Worm (Caenorhabditis elegans): ENCODE results near the gene nep-23.

The nep-23 gene

ce11 chrIV:16939001-16939400 is 18.9 kb downstream of the nep-23 start, which contains the start of gene Y116A8C.10:
TSS of gene Y116A8C.10 (minus strand) at chrIV:16939101.
- no peak for TF ChIP-seq gmeb-1 (tag; optimal IDR thresholded peaks at IDR 0.05)
- TF ChIP-seq nhr-23 (tag; optimal IDR thresholded peaks at IDR 0.05), result no peak
- no peak for TF ChIP-seq ztf-1 (GFP tag; conservative IDR thresholded peaks at IDR 0.05)
- TF ChIP-seq sem-4 (tag; optimal IDR thresholded peaks at IDR 0.05), result no peak
- TF ChIP-seq elt-1 (tag; optimal IDR thresholded peaks at IDR 0.05), result no peak
- TF ChIP-seq lin-13 (GFP tag; optimal IDR thresholded peaks at IDR 0.05), result no peak

DNA sequence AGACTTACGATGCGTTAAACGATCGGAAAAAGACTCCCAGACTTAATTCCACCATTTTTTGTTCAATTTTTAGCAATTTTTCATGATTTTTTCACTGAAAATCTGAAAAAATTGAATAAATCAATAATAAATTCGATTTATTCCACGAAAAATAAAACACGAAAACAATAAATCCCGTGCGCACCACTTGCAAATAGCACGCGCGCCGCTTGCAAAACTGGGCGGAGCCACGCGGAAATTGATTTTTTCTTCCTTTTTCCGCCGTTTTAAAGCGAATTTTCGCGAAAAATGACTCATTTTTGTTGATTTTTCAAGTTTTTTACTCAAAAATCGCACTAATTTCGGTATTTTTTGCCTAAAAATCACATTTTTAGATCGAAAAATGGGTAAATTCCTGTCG is 26.6 kb downstream of the nep-23 start, which contains the start of the genes Y116A8C.9 and arf-6:
Gene Y116A8C.9 (minus strand): TSS at position 55 of the 400 bp plus-strand sequence.
Gene arf-6 (plus strand): TSS at position 375 of the 400 bp plus-strand sequence.
- TF ChIP-seq C34F6.9 (tag; optimal IDR thresholded peaks at IDR 0.05) (peak; percentile 67), ZK546.5 (tag; optimal IDR thresholded peaks at IDR 0.05) (no peak), unc-55 (GFP tag; optimal IDR thresholded peaks at IDR 0.05) (peak; percentile 67), lsy-2 (tag; optimal IDR thresholded peaks at IDR 0.05) (peak; percentile 53 to 61), fos-1 (tag; optimal IDR thresholded peaks at IDR 0.05) (peak; percentile 54), crh-2 (tag; optimal IDR thresholded peaks at IDR 0.05) (peak; percentile 58), lin-13 (GFP tag; optimal IDR thresholded peaks at IDR 0.05) (peak; percentile 41), aly-2 (tag; optimal IDR thresholded peaks at IDR 0.05) (no peak), nhr-21 (tag; optimal IDR thresholded peaks at IDR 0.05) (no peak), sem-4 (tag; optimal IDR thresholded peaks at IDR 0.05) (peak; percentile 14), F13H6.1 (tag; optimal IDR thresholded peaks at IDR 0.05) (peak; percentile 79), lin-11 (tag; optimal IDR thresholded peaks at IDR 0.05) (peak; percentile 62), mab-5 (tag; optimal IDR thresholded peaks at IDR 0.05) (peak; percentile 22), nhr-23 (tag; optimal IDR thresholded peaks at IDR 0.05) (no peak), nhr-237 (tag; optimal IDR thresholded peaks at IDR 0.05) (no peak), nhr-129 (tag; optimal IDR thresholded peaks at IDR 0.05) (peak; percentile 42), sma-3 (GFP tag; optimal IDR thresholded peaks at IDR 0.05) (peak; percentile 58), gmeb-1 (tag; optimal IDR thresholded peaks at IDR 0.05) (peak; percentile 70)

- TF ChIP-seq fos-1 (tag; optimal IDR thresholded peaks at IDR 0.05), result no peak
- no peak for TF ChIP-seq sma-3 (GFP tag; optimal IDR thresholded peaks at IDR 0.05)
- TF ChIP-seq lin-13 (GFP tag; optimal IDR thresholded peaks at IDR 0.05), result no peak
- TF ChIP-seq ceh-16 (tag; optimal IDR thresholded peaks at IDR 0.05), result no peak
- TF ChIP-seq elt-3 (tag; optimal IDR thresholded peaks at IDR 0.05), result no peak
- TF ChIP-seq lin-39 (tag; optimal IDR thresholded peaks at IDR 0.05), result no peak
- no peak for TF ChIP-seq ama-1 (optimal IDR thresholded peaks at IDR 0.05)
- TF ChIP-seq nhr-21 (tag; optimal IDR thresholded peaks at IDR 0.05), result no peak
- TF ChIP-seq sem-4 (tag; optimal IDR thresholded peaks at IDR 0.05), result no peak
- no peak for TF ChIP-seq nhr-6 (tag; optimal IDR thresholded peaks at IDR 0.05)
- TF ChIP-seq ztf-4 (tag; optimal IDR thresholded peaks at IDR 0.05), result no peak
- no peak for TF ChIP-seq mdl-1 (tag; optimal IDR thresholded peaks at IDR 0.05)
- no peak for TF ChIP-seq crh-2 (tag; optimal IDR thresholded peaks at IDR 0.05)
Measured at ce11 chrIV:16949767-16950166, 29.6 kb downstream of the nep-23 start, which contains the start of gene rad-54.B. TSS of gene rad-54.B (plus strand) at chrIV:16950067.

DNA sequence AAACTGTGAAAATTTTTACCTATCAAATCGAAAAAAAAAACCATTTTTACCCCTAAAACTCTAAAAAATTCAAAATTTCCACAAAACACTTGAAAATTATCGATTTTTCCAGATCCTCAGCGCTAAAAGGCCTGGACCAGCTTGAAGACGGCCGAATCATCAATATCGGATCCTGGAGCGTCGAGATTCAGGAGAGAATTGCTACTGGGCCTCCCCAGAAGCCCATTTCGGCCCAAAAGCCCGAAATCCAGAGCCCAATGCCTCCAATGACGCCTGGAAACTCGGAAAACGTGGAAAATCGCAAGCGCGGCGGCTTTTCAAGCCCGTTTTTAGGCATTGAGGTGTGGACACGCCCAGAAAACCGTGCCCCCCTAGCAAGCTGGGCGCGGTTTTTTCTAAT is 32.2 kb downstream of the nep-23 start:
- TF ChIP-seq ceh-82 (tag; optimal IDR thresholded peaks at IDR 0.05) (no peak), lsy-2 (tag; optimal IDR thresholded peaks at IDR 0.05) (no peak), lin-39 (tag; optimal IDR thresholded peaks at IDR 0.05) (no peak), snpc-4 (tag; optimal IDR thresholded peaks at IDR 0.05) (no peak), ztf-1 (GFP tag; conservative IDR thresholded peaks at IDR 0.05) (no peak), nhr-11 (tag; optimal IDR thresholded peaks at IDR 0.05) (no peak), crh-2 (tag; optimal IDR thresholded peaks at IDR 0.05) (no peak), F13H6.1 (tag; optimal IDR thresholded peaks at IDR 0.05) (no peak), nhr-129 (tag; optimal IDR thresholded peaks at IDR 0.05) (no peak), lin-11 (tag; optimal IDR thresholded peaks at IDR 0.05) (no peak), C34F6.9 (tag; optimal IDR thresholded peaks at IDR 0.05) (no peak)

- no peak for TF ChIP-seq unc-62 (GFP tag; optimal IDR thresholded peaks at IDR 0.05)
- no peak for TF ChIP-seq ama-1 (optimal IDR thresholded peaks at IDR 0.05)
- TF ChIP-seq nhr-237 (tag; optimal IDR thresholded peaks at IDR 0.05), result no peak
- no peak for TF ChIP-seq nhr-11 (tag; optimal IDR thresholded peaks at IDR 0.05)
- TF ChIP-seq unc-55 (GFP tag; optimal IDR thresholded peaks at IDR 0.05), result no peak
- TF ChIP-seq mdl-1 (tag; optimal IDR thresholded peaks at IDR 0.05), result no peak
- TF ChIP-seq C34F6.9 (tag; optimal IDR thresholded peaks at IDR 0.05), result no peak
- no peak for TF ChIP-seq gmeb-1 (tag; optimal IDR thresholded peaks at IDR 0.05)
- no peak for TF ChIP-seq nhr-12 (tag; optimal IDR thresholded peaks at IDR 0.05)
- TF ChIP-seq sem-4 (tag; optimal IDR thresholded peaks at IDR 0.05), result no peak
- TF ChIP-seq nhr-10 (tag; optimal IDR thresholded peaks at IDR 0.05), result no peak
- no peak for TF ChIP-seq nhr-23 (tag; optimal IDR thresholded peaks at IDR 0.05)
- TF ChIP-seq lin-13 (GFP tag; optimal IDR thresholded peaks at IDR 0.05), result no peak
Measured at ce11 chrIV:16962445-16962844, 42.3 kb downstream of the nep-23 start.
